Worm (Caenorhabditis elegans) whole organism, late embryonic: ENCODE data around the gene klc-2.

Experiments
- C08G9.2 ChIP-seq: sonication (generic microtip); optimal IDR thresholded peaks from 2 replicates; lab custom pipeline; 2016; ENCODE audit warnings: mild to moderate bottlenecking, missing genetic modification characterization, moderate library complexity, missing compliant biosample characterization
- F13H6.1 ChIP-seq: sonication (generic microtip); optimal IDR thresholded peaks from 2 replicates; lab custom pipeline; 2016; ENCODE audit warnings: missing genetic modification characterization, missing compliant biosample characterization
- K09A11.1 ChIP-seq: sonication (generic microtip); optimal IDR thresholded peaks from 2 replicates; lab custom pipeline; 2017; ENCODE audit warnings: antibody characterized with exemption, mild to moderate bottlenecking, missing genetic modification characterization, missing compliant biosample characterization; ENCODE audit not compliant: insufficient read depth
- T23F11.4 ChIP-seq: fragments of 200-800 bp; sonication (Bioruptor generic); optimal IDR thresholded peaks from 2 replicates; lab custom pipeline; 2018; ENCODE audit warnings: mild to moderate bottlenecking, missing genetic modification characterization, missing compliant biosample characterization
- Y22D7AL.16 ChIP-seq: sonication (generic microtip); optimal IDR thresholded peaks from 2 replicates; lab custom pipeline; 2016; ENCODE audit warnings: missing genetic modification characterization, missing compliant biosample characterization
- ahr-1 ChIP-seq: sonication (generic microtip); optimal IDR thresholded peaks from 2 replicates; lab custom pipeline; 2016; ENCODE audit warnings: missing genetic modification characterization, missing compliant biosample characterization
- ama-1 ChIP-seq: fragments of 150-350 bp; optimal IDR thresholded peaks from 2 replicates; lab custom pipeline; 2014
- ceh-14 ChIP-seq: sonication (generic microtip); optimal IDR thresholded peaks from 2 replicates; lab custom pipeline; 2016; ENCODE audit warnings: missing genotype, missing genetic modification characterization, missing compliant biosample characterization
- ceh-22 ChIP-seq: sonication (generic microtip); optimal IDR thresholded peaks from 2 replicates; lab custom pipeline; 2017; ENCODE audit warnings: missing biosample characterization, missing genetic modification characterization
- ceh-30 ChIP-seq: fragments of 150-350 bp; optimal IDR thresholded peaks from 2 replicates; lab custom pipeline; 2014; ENCODE audit warnings: missing biosample characterization, missing genetic modification characterization
- ceh-31 ChIP-seq: sonication (generic microtip); optimal IDR thresholded peaks from 2 replicates; lab custom pipeline; 2016; ENCODE audit warnings: missing genetic modification characterization, missing compliant biosample characterization
- ceh-34 ChIP-seq: sonication (generic microtip); optimal IDR thresholded peaks from 2 replicates; lab custom pipeline; 2016; ENCODE audit warnings: mild to moderate bottlenecking, missing genetic modification characterization, missing compliant biosample characterization
- che-1 ChIP-seq: sonication (generic microtip); optimal IDR thresholded peaks from 2 replicates; lab custom pipeline; 2016; ENCODE audit warnings: mild to moderate bottlenecking, missing genetic modification characterization, missing compliant biosample characterization
- ets-4 ChIP-seq: sonication (generic microtip); optimal IDR thresholded peaks from 2 replicates; lab custom pipeline; 2016; ENCODE audit warnings: missing genetic modification characterization, missing compliant biosample characterization
- fax-1 ChIP-seq: sonication (generic microtip); optimal IDR thresholded peaks from 2 replicates; lab custom pipeline; 2016; ENCODE audit warnings: missing genotype, missing genetic modification characterization, missing compliant biosample characterization
- fkh-10 ChIP-seq: fragments of 150-350 bp; optimal IDR thresholded peaks from 2 replicates; lab custom pipeline; 2014; ENCODE audit warnings: missing biosample characterization, missing genetic modification reagents, missing genetic modification characterization
- fkh-6 ChIP-seq: sonication (generic microtip); optimal IDR thresholded peaks from 2 replicates; lab custom pipeline; 2016; ENCODE audit warnings: missing genetic modification characterization, missing compliant biosample characterization
- gmeb-2 ChIP-seq: sonication (generic microtip); optimal IDR thresholded peaks from 2 replicates; lab custom pipeline; 2016; ENCODE audit warnings: missing genetic modification characterization, inconsistent platforms, missing compliant biosample characterization
- hlh-13 ChIP-seq: fragments of 200-800 bp; sonication (Bioruptor generic); optimal IDR thresholded peaks from 2 replicates; lab custom pipeline; 2018; ENCODE audit warnings: mild to moderate bottlenecking, missing genetic modification characterization, missing compliant biosample characterization
- hlh-15 ChIP-seq: sonication (generic microtip); optimal IDR thresholded peaks from 2 replicates; lab custom pipeline; 2016; ENCODE audit warnings: missing genetic modification characterization, missing compliant biosample characterization
- hlh-8 ChIP-seq: sonication (generic microtip); optimal IDR thresholded peaks from 2 replicates; lab custom pipeline; 2016; ENCODE audit warnings: missing genotype, missing genetic modification characterization, missing compliant biosample characterization
- lim-6 ChIP-seq: sonication (generic microtip); optimal IDR thresholded peaks from 2 replicates; lab custom pipeline; 2016; ENCODE audit warnings: missing genetic modification characterization, missing compliant biosample characterization
- madf-2 ChIP-seq: sonication (generic microtip); optimal IDR thresholded peaks from 2 replicates; lab custom pipeline; 2017; ENCODE audit warnings: missing genetic modification characterization, missing compliant biosample characterization
- nfya-1 ChIP-seq: sonication (generic microtip); optimal IDR thresholded peaks from 2 replicates; lab custom pipeline; 2017; ENCODE audit warnings: missing genetic modification characterization, mild to moderate bottlenecking, missing compliant biosample characterization, antibody characterized with exemption, moderate library complexity
- nhr-232 ChIP-seq: sonication (generic microtip); optimal IDR thresholded peaks from 2 replicates; lab custom pipeline; 2016; ENCODE audit warnings: missing genetic modification characterization, missing compliant biosample characterization
- npax-4 ChIP-seq: sonication (generic microtip); optimal IDR thresholded peaks from 2 replicates; lab custom pipeline; 2016; ENCODE audit warnings: missing genetic modification characterization, missing compliant biosample characterization
- pat-9 ChIP-seq: fragments of 200-800 bp; sonication (Bioruptor generic); optimal IDR thresholded peaks from 2 replicates; lab custom pipeline; 2018; ENCODE audit warnings: mild to moderate bottlenecking, missing genetic modification characterization, moderate library complexity, missing compliant biosample characterization
- pax-1 ChIP-seq: fragments of 150-350 bp; optimal IDR thresholded peaks from 2 replicates; lab custom pipeline; 2014; ENCODE audit warnings: missing biosample characterization, missing genetic modification characterization
- pha-2 ChIP-seq: sonication (generic microtip); optimal IDR thresholded peaks from 2 replicates; lab custom pipeline; 2017; ENCODE audit warnings: mild to moderate bottlenecking, missing genetic modification characterization, missing compliant biosample characterization
- pqm-1 ChIP-seq: sonication (generic microtip); optimal IDR thresholded peaks from 2 replicates; lab custom pipeline; 2016; ENCODE audit warnings: missing genetic modification characterization, missing compliant biosample characterization
- rnt-1 ChIP-seq: sonication (generic microtip); optimal IDR thresholded peaks from 2 replicates; lab custom pipeline; 2016; ENCODE audit warnings: missing genetic modification characterization, missing compliant biosample characterization
- sox-2 ChIP-seq: fragments of 200-800 bp; sonication (Bioruptor generic); IDR thresholded peaks from 2 replicates; pipeline ENCODE4 v1.3.6; 2022; ENCODE audit warnings: missing genetic modification reagents, missing genetic modification characterization, missing compliant biosample characterization
- syd-9 ChIP-seq: sonication (generic microtip); optimal IDR thresholded peaks from 2 replicates; lab custom pipeline; 2016; ENCODE audit warnings: mild to moderate bottlenecking, missing genetic modification characterization, moderate library complexity, missing compliant biosample characterization
- tbx-2 ChIP-seq: sonication (generic microtip); optimal IDR thresholded peaks from 2 replicates; lab custom pipeline; 2016; ENCODE audit warnings: missing genetic modification characterization, missing compliant biosample characterization
- unc-42 ChIP-seq: sonication (generic microtip); optimal IDR thresholded peaks from 2 replicates; lab custom pipeline; 2016; ENCODE audit warnings: missing genotype, missing genetic modification characterization, missing compliant biosample characterization
- unc-86 ChIP-seq: sonication (generic microtip); optimal IDR thresholded peaks from 2 replicates; lab custom pipeline; 2016; ENCODE audit warnings: missing genetic modification characterization, missing compliant biosample characterization
- zip-5 ChIP-seq: sonication (generic microtip); optimal IDR thresholded peaks from 2 replicates; lab custom pipeline; 2016; ENCODE audit warnings: missing genetic modification characterization, missing compliant biosample characterization

klc-2 gene

DNA sequence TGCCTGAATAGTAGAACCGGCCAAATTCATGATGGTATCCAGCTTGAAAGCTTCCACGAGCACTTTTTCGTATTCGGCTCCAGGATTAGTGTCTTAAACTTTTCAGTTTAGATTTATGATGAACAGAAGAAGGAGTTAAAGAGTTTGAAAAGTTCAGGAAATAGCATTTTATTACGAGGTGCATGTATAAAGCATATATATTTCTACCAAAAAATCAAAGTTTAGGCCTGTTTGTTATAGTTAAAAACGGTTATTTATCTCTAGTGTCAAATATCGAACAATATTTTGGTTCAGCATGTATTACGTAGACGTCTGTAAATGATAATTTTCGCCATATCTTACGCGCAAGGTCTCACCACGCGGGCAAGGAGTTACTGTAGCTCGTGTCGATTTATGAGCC is at the start of gene klc-2:
TSS of gene klc-2 (minus strand) at position 101 of the 400 bp plus-strand sequence.
- TF ChIP-seq fkh-10 (no peak), tbx-2 (tag; lab: Kevin White, UChicago) (no peak), nfya-1 (tag; lab: Kevin White, UChicago) (no peak), ceh-14 (tag; lab: Kevin White, UChicago) (no peak), ceh-31 (tag; lab: Kevin White, UChicago) (no peak), hlh-15 (no peak), C08G9.2 (tag; lab: Kevin White, UChicago) (no peak), hlh-8 (tag; lab: Kevin White, UChicago) (no peak), rnt-1 (tag; lab: Kevin White, UChicago) (no peak), unc-42 (tag; lab: Kevin White, UChicago) (no peak), hlh-13 (GFP tag; lab: Kevin White, UChicago) (no peak), lim-6 (no peak), fax-1 (tag; lab: Kevin White, UChicago) (no peak), ama-1 (no peak), zip-5 (tag; lab: Kevin White, UChicago) (no peak), ceh-22 (tag; lab: Kevin White, UChicago) (no peak), F13H6.1 (tag; lab: Kevin White, UChicago) (no peak), ceh-30 (no peak), che-1 (tag; lab: Kevin White, UChicago) (no peak)
- TF ChIP-seq, all 69 proteins: peak for 0

DNA sequence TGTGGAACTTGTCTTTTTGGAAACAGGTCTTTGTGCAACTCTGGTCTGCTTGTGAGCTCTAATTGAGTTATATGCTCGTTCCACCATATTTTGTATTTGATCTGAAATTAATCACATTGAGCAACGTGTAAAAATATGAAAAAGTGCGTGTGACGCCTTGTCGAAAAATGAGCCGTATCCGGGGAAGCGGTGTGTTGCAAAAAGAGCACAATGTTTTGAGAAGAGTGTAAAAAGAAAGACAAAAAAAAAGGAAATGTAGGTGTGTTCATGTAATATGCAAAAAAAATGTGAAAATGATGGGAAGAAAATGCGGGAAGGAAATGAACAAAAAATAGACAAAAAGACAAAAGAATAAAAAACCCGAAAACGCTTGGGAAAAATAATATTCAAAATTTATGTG is 49.6 kb upstream of the klc-2 start, which contains the start of gene acy-4:
TSS of gene acy-4 (minus strand) at position 101 of the 400 bp plus-strand sequence.
- TF ChIP-seq rnt-1 (tag; lab: Kevin White, UChicago) = no peak
- no peak for TF ChIP-seq pha-2 (tag; lab: Kevin White, UChicago)
- TF ChIP-seq T23F11.4 = no peak
- TF ChIP-seq npax-4 (tag; lab: Kevin White, UChicago) = no peak
- no peak for TF ChIP-seq ceh-34 (tag; lab: Kevin White, UChicago)
- TF ChIP-seq pqm-1 = no peak
- no peak for TF ChIP-seq K09A11.1
- no peak for TF ChIP-seq fkh-10
- no peak for TF ChIP-seq sox-2
- TF ChIP-seq, all 69 proteins: peak for 0

DNA sequence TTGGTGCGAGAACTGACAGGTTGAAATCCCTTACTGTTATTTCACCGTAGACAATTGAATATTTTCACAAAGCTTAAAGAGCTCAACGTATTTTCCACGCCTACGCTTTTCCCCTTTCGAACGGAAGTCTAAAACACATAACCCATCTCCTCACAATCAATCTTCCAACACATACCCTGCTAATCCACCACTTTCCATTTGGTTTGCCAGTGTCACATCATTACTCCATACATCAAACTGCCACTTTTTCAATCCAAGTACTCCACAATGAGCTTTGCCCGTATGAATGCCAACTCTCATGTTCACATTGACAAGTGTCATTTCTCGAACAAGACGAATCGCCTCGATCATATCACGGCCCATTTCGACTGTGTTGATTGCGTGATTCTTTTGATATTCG is 46.8 kb upstream of the klc-2 start:
- TF ChIP-seq ets-4 (tag; lab: Kevin White, UChicago) (no peak), fkh-10 (no peak), Y22D7AL.16 (tag; lab: Kevin White, UChicago) (no peak), zip-5 (tag; lab: Kevin White, UChicago) (no peak), T23F11.4 (no peak), nhr-232 (tag; lab: Kevin White, UChicago) (no peak), pat-9 (tag; lab: Kevin White, UChicago) (no peak), ahr-1 (tag; lab: Kevin White, UChicago) (no peak), ceh-14 (tag; lab: Kevin White, UChicago) (no peak), che-1 (tag; lab: Kevin White, UChicago) (no peak), gmeb-2 (tag; lab: Kevin White, UChicago) (no peak), hlh-15 (no peak), pqm-1 (no peak), sox-2 (no peak), C08G9.2 (tag; lab: Kevin White, UChicago) (no peak), madf-2 (no peak), pax-1 (no peak), unc-86 (tag; lab: Kevin White, UChicago) (no peak)
- TF ChIP-seq, all 69 proteins: peak for 0

DNA sequence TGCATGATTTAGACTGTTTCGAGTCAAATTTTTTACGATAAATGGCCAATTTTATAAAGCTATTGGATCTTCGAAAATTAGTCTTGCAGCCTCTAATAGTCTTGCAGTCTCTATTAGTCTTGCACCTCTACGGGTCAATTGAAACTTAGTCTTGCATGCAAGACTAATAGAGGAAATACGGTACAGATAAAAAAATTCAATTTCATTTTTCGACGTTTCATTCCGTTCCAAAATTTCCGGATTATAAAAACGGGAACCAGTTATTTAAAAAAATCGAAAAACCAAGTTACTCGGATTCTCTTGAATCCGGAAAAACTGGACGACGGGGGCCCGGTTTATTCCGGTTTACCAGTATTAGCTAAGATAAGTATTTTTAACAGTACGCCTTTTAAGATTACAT is 40.2 kb upstream of the klc-2 start, which contains the start of gene M03E7.1:
TSS of gene M03E7.1 (plus strand) at position 301 of the 400 bp plus-strand sequence.
- no peak for TF ChIP-seq syd-9
- TF ChIP-seq ceh-30 = no peak
- TF ChIP-seq npax-4 (tag; lab: Kevin White, UChicago) = no peak
- no peak for TF ChIP-seq rnt-1 (tag; lab: Kevin White, UChicago)
- TF ChIP-seq fkh-6 (tag; lab: Kevin White, UChicago) = no peak
